Worm (Caenorhabditis elegans): ENCODE results near the gene F49E12.12.

ce11 chrII:8369059-8369458, 12.2 kb upstream of the F49E12.12 start, which contains the start of gene amt-3:
- TF ChIP-seq ama-1 (optimal IDR thresholded peaks at IDR 0.05), result no peak
- TF ChIP-seq tbx-11 (GFP tag; IDR thresholded peaks at IDR 0.05), result no peak
- no peak for TF ChIP-seq F13C5.2 (tag; optimal IDR thresholded peaks at IDR 0.05)

All from whole organism, early embryonic.